Worm (Caenorhabditis elegans) whole organism, L4/young adult: ENCODE data around the gene F31E3.12.

ENCODE experiments used
- dao-5 ChIP-seq: sonication (generic microtip); optimal IDR thresholded peaks from 2 replicates; lab custom pipeline; 2016; ENCODE audit warnings: missing genotype, missing genetic modification characterization, moderate library complexity, missing compliant biosample characterization
- him-1 ChIP-seq: sonication (generic microtip); optimal IDR thresholded peaks from 2 replicates; lab custom pipeline; 2016; ENCODE audit warnings: missing genotype, missing genetic modification reagents, missing genetic modification characterization, missing compliant biosample characterization

- TF ChIP-seq dao-5 (tag; lab: Kevin White, UChicago) (no peak), him-1 (tag; lab: Kevin White, UChicago) (no peak)
Observed at ce11 chrIII:6958674-6959241, 10.4 kb upstream of the F31E3.12 start.
